Fruit fly (Drosophila melanogaster) whole organism, prepupa: ENCODE measurements around the gene CG42489.

Experiments used
- Blimp-1 ChIP-seq: fragments of 200-800 bp; sonication (Bioruptor generic); optimal IDR thresholded peaks from 3 replicates; lab custom pipeline; 2017; ENCODE audit warnings: missing biosample characterization, missing genetic modification characterization, mild to moderate bottlenecking, moderate library complexity, missing genetic modification reagents
- CG10669 ChIP-seq: fragments of 200-800 bp; sonication (Bioruptor generic); optimal IDR thresholded peaks from 3 replicates; lab custom pipeline; 2018; ENCODE audit warnings: missing biosample characterization, mild to moderate bottlenecking, missing genetic modification characterization, moderate library complexity
- CG11294 ChIP-seq: fragments of 200-800 bp; sonication (Bioruptor generic); IDR thresholded peaks from 2 replicates; pipeline ENCODE4 v1.3.6; 2022; ENCODE audit warnings: missing biosample characterization, missing genetic modification characterization
- CG11902 ChIP-seq: fragments of 200-800 bp; sonication (Bioruptor generic); optimal IDR thresholded peaks from 3 replicates; lab custom pipeline; 2016; ENCODE audit warnings: missing biosample characterization, missing genetic modification characterization
- CG16779 ChIP-seq: fragments of 200-800 bp; sonication (Bioruptor generic); optimal IDR thresholded peaks from 3 replicates; lab custom pipeline; 2017; ENCODE audit warnings: missing biosample characterization, mild to moderate bottlenecking, missing genetic modification characterization
- CG32006 ChIP-seq: fragments of 200-800 bp; sonication (Bioruptor generic); optimal IDR thresholded peaks from 3 replicates; lab custom pipeline; 2017; ENCODE audit warnings: missing biosample characterization, mild to moderate bottlenecking, missing genetic modification characterization
- CG34406 ChIP-seq: fragments of 200-800 bp; sonication (Bioruptor generic); optimal IDR thresholded peaks from 3 replicates; lab custom pipeline; 2016; ENCODE audit warnings: missing biosample characterization, missing genetic modification characterization
- CG4318 ChIP-seq: fragments of 200-800 bp; sonication (Bioruptor generic); optimal IDR thresholded peaks from 3 replicates; lab custom pipeline; 2017; ENCODE audit warnings: missing biosample characterization, mild to moderate bottlenecking, missing genetic modification characterization
- CG6276 ChIP-seq: fragments of 200-800 bp; sonication (Bioruptor generic); optimal IDR thresholded peaks from 2 replicates; lab custom pipeline; 2017; ENCODE audit warnings: missing biosample characterization, mild to moderate bottlenecking, missing genetic modification characterization
- CG6808 ChIP-seq: fragments of 200-800 bp; sonication (Bioruptor generic); optimal IDR thresholded peaks from 3 replicates; lab custom pipeline; 2017; ENCODE audit warnings: missing biosample characterization, missing genetic modification characterization, mild to moderate bottlenecking, moderate library complexity, missing genetic modification reagents
- CG6854 ChIP-seq: fragments of 200-800 bp; sonication (Bioruptor generic); optimal IDR thresholded peaks from 2 replicates; lab custom pipeline; 2017; ENCODE audit warnings: missing biosample characterization, mild to moderate bottlenecking, missing genetic modification characterization
- CG7368 ChIP-seq: fragments of 200-800 bp; sonication (Bioruptor generic); optimal IDR thresholded peaks from 3 replicates; lab custom pipeline; 2016; ENCODE audit warnings: missing biosample characterization, missing genetic modification characterization
- CG8119 ChIP-seq: fragments of 200-800 bp; sonication (Bioruptor generic); IDR thresholded peaks from 3 replicates; pipeline ENCODE4 v1.3.6; 2022; ENCODE audit warnings: missing biosample characterization, missing genetic modification characterization
- CG8319 ChIP-seq: fragments of 200-800 bp; sonication (Bioruptor generic); optimal IDR thresholded peaks from 3 replicates; lab custom pipeline; 2016; ENCODE audit warnings: missing biosample characterization, missing genetic modification characterization
- CG8632 ChIP-seq: fragments of 200-800 bp; sonication (Bioruptor generic); optimal IDR thresholded peaks from 3 replicates; lab custom pipeline; 2016; ENCODE audit warnings: missing biosample characterization, missing genetic modification characterization
- Ets21C ChIP-seq: fragments of 200-800 bp; sonication (Bioruptor generic); optimal IDR thresholded peaks from 3 replicates; lab custom pipeline; 2016; ENCODE audit warnings: missing biosample characterization, missing genetic modification characterization
- Ets96B ChIP-seq: fragments of 200-800 bp; optimal IDR thresholded peaks from 2 replicates; lab custom pipeline; 2019; ENCODE audit warnings: missing biosample characterization, mild to moderate bottlenecking, missing genetic modification characterization, moderate library complexity
- Gug ChIP-seq: fragments of 200-800 bp; sonication (Bioruptor generic); IDR thresholded peaks from 2 replicates; pipeline ENCODE4 v1.3.6; 2022; ENCODE audit warnings: missing biosample characterization, missing genetic modification characterization
- Hr38 ChIP-seq: sonication (Bioruptor generic); optimal IDR thresholded peaks from 2 replicates; lab custom pipeline; 2016; ENCODE audit warnings: missing biosample characterization, missing genetic modification characterization
- Hr39 ChIP-seq: fragments of 200-800 bp; sonication (Bioruptor generic); optimal IDR thresholded peaks from 2 replicates; lab custom pipeline; 2016; ENCODE audit warnings: missing biosample characterization, missing genetic modification characterization
- Lpt ChIP-seq: fragments of 200-800 bp; sonication (Bioruptor generic); optimal IDR thresholded peaks from 3 replicates; lab custom pipeline; 2016; ENCODE audit warnings: missing biosample characterization, missing genetic modification characterization
- Met ChIP-seq: fragments of 200-800 bp; sonication (Bioruptor generic); optimal IDR thresholded peaks from 3 replicates; lab custom pipeline; 2016; ENCODE audit warnings: missing biosample characterization, missing genetic modification characterization
- OdsH ChIP-seq: fragments of 200-800 bp; sonication (Bioruptor generic); optimal IDR thresholded peaks from 3 replicates; lab custom pipeline; 2016; ENCODE audit warnings: missing biosample characterization, missing genetic modification characterization
- Sox14 ChIP-seq: fragments of 200-800 bp; sonication (Bioruptor generic); optimal IDR thresholded peaks from 3 replicates; lab custom pipeline; 2016; ENCODE audit warnings: missing biosample characterization, missing genetic modification characterization
- acj6 ChIP-seq: fragments of 200-800 bp; sonication (Bioruptor generic); optimal IDR thresholded peaks from 3 replicates; lab custom pipeline; 2016; ENCODE audit warnings: missing biosample characterization, missing genetic modification characterization
- cyc ChIP-seq: fragments of 200-800 bp; sonication (Bioruptor generic); optimal IDR thresholded peaks from 3 replicates; lab custom pipeline; 2016; ENCODE audit warnings: missing biosample characterization, missing genetic modification characterization
- dac ChIP-seq: fragments of 200-800 bp; sonication (Bioruptor generic); optimal IDR thresholded peaks from 2 replicates; lab custom pipeline; 2017; ENCODE audit warnings: missing biosample characterization, mild to moderate bottlenecking, missing genetic modification characterization
- dsx ChIP-seq: fragments of 200-800 bp; optimal IDR thresholded peaks from 3 replicates; lab custom pipeline; 2019; ENCODE audit warnings: missing biosample characterization, mild to moderate bottlenecking, missing genetic modification characterization, moderate library complexity; ENCODE audit not compliant: poor library complexity, severe bottlenecking
- fd85E ChIP-seq: fragments of 200-800 bp; sonication (Bioruptor generic); optimal IDR thresholded peaks from 3 replicates; lab custom pipeline; 2016; ENCODE audit warnings: missing biosample characterization, missing genetic modification characterization
- fkh ChIP-seq: fragments of 200-800 bp; sonication (Bioruptor generic); optimal IDR thresholded peaks from 3 replicates; lab custom pipeline; 2017; ENCODE audit warnings: missing biosample characterization, mild to moderate bottlenecking, missing genetic modification characterization, moderate library complexity
- lz ChIP-seq: fragments of 200-800 bp; sonication (Bioruptor generic); optimal IDR thresholded peaks from 3 replicates; lab custom pipeline; 2016; ENCODE audit warnings: missing biosample characterization, missing genetic modification characterization
- pdm3 ChIP-seq: fragments of 200-800 bp; sonication (Bioruptor generic); optimal IDR thresholded peaks from 3 replicates; lab custom pipeline; 2016; ENCODE audit warnings: missing biosample characterization, missing genetic modification characterization
- ss ChIP-seq, 2 experiments: fragments of 200-800 bp; sonication (Bioruptor generic); optimal IDR thresholded peaks; 2 replicates in 1 of 2; 3 replicates in 1 of 2; lab custom pipeline; 2017 to 2018; ENCODE audit warnings: mild to moderate bottlenecking in 2 of 2, missing biosample characterization in 2 of 2, missing genetic modification characterization in 2 of 2, moderate library complexity in 1 of 2
- svp ChIP-seq: fragments of 200-800 bp; sonication (Bioruptor generic); peaks from one replicate; lab custom pipeline; 2016; ENCODE audit warnings: missing biosample characterization, missing genetic modification characterization
- topi ChIP-seq: fragments of 200-800 bp; sonication (Bioruptor generic); optimal IDR thresholded peaks from 3 replicates; lab custom pipeline; 2016; ENCODE audit warnings: missing biosample characterization, missing genetic modification characterization
- vri ChIP-seq: fragments of 200-800 bp; sonication (Bioruptor generic); optimal IDR thresholded peaks from 3 replicates; lab custom pipeline; 2016; ENCODE audit warnings: missing biosample characterization, mild to moderate bottlenecking, missing genetic modification characterization

CG42489 gene

DNA sequence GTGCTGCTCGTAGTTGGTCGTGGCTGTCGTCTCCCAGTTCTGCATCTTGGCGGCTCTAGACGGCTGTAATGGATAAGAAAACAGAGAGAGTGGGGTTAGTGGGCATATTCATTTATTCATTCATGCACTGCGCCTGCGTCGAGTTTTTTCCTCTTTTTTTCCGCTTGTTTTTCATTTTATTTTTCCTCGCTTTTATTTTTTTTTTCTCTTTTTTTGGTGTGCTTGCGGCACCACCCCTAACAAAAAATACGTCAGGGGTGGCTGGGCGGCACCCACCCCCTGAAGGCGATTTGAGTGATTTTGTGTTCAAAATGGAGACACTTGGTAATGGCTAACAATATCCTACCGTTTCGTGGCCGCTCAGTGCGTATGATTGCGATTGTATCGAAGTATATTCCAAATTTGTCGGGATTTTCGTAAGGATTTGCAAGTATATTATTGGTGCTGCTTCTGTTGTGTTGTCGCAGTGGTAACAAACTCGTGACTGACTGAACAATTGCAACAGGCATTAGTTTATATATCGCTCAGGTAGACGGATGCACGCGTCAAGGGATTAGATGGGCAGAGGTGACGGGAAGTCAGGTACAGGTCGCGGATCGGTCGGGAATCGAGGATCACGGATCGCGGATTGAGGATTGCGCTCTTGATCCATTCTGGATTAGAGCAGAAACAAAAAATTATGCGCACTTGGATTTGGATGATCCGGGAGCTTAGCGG is 39.7 kb upstream of the CG42489 start (continued):
- TF ChIP-seq Lpt (GFP tag; lab: Kevin White, UChicago) (peak; percentile 87), acj6 (peak; percentile 21), CG6276 (GFP tag; lab: Kevin White, UChicago) (peak; percentile 95), fd85E (GFP tag; lab: Kevin White, UChicago) (peak; percentile 21), fkh (GFP tag; lab: Kevin White, UChicago) (peak; percentile 3), Met (peak; percentile 52), dsx (GFP tag; lab: Kevin White, UChicago) (no peak), CG11294 (GFP tag; lab: Robert Waterston, UW) (peak; percentile 68; the same call in 1 of the 2 replicates), Ets96B (peak; percentile 74)

DNA sequence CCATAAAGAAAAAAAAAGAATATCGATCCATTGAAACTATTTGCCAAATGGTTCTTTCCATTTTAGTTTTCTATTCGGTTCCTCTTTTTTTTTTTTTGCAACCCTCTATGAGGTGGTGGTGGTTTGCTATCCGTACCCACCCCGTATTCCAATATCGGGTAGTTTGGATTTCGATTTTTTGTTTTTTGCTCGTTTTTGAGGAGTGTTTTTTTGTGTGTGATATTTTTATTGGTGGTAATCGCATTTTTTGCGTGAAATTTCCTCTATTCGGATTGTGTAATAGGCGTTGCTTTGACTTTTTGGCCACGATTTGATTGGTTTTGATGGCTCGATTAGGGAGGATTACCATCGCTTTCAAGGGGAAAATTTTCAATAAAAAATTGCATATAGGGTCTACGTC is 31.9 kb upstream of the CG42489 start:
- TF ChIP-seq Blimp-1 (GFP tag; lab: Kevin White, UChicago) (no peak), dac (no peak), CG6276 (GFP tag; lab: Kevin White, UChicago) (no peak), cyc (GFP tag; lab: Kevin White, UChicago) (no peak), Ets21C (GFP tag; lab: Kevin White, UChicago) (no peak)

DNA sequence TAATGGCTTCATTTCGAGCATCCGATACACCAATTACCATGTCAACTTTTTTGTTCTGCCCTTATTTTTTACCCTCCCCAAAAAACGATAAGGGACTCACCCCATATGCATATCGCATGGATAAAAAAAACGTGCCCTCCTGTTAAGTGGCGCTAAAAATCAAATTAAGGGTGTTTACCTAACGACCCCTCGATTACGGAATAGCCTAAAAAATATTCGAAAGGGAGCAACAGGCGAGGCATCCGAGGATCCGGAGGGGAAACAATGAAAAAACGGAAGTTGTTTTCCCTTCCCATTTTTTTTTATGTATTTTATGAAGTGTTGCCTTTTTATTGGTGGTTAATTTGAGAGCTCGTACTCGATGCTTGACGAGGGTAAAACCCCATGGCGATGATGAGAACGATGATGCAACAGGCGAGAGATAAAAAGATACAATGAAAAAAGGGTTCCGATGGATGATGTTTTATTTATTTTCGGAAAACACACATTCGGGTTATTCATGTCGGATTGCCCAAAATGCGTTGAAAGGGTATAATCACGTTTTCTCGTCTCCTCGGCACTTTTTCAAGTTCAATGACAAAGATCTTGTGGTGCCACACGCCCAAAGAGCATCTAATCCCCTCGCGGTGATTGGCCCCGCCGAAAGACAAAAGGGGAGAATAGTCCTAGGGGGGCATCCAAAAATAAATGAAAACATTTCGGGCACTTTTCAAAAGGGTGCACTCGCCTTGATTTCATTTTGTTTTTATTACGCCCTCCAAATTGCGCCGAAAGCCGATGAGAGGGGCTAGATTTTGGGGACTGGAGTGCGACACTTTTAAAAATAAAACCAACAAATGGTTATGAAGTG is 30.0 kb upstream of the CG42489 start, which contains the start of gene CG44227:
CG44227 (minus strand) TSS at position 849 of the 850 bp plus-strand sequence.
- no peak for TF ChIP-seq CG11902 (GFP tag; lab: Kevin White, UChicago)
- TF ChIP-seq CG6854 (GFP tag; lab: Kevin White, UChicago), result no peak
- no peak for TF ChIP-seq lz
- TF ChIP-seq CG16779 (tag; lab: Kevin White, UChicago), result no peak
- no peak for TF ChIP-seq vri (GFP tag; lab: Kevin White, UChicago)
- TF ChIP-seq CG32006, result no peak
- no peak for TF ChIP-seq pdm3 (GFP tag; lab: Kevin White, UChicago)
- TF ChIP-seq dac, result no peak
- no peak for TF ChIP-seq OdsH (GFP tag; lab: Kevin White, UChicago)
- no peak for TF ChIP-seq Lpt (GFP tag; lab: Kevin White, UChicago)
- no peak for TF ChIP-seq Sox14 (GFP tag; lab: Kevin White, UChicago)
- TF ChIP-seq Hr39, result no peak
- TF ChIP-seq CG8319 (GFP tag; lab: Kevin White, UChicago), result no peak

DNA sequence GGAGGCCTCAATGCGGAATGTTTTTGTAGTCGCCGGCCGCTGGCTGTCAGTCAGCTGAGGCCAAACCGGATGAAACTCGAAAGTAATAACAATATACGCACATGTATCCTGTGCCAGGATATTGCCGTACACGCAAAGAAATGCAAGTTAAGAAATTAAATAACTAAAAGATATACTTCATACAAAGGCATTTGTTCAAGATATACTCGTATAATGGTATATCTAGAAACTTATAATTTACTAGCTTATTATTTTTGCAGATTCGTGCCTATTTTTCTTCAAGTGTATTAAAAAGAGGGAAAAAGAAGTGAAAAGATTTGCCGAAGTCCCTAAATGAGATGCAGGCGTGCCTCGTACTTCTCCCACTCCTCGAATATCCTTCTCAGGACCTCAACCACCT is 28.7 kb upstream of the CG42489 start:
- TF ChIP-seq dac, result no peak
- no peak for TF ChIP-seq CG8632 (GFP tag; lab: Kevin White, UChicago)
- no peak for TF ChIP-seq CG16779 (tag; lab: Kevin White, UChicago)
- no peak for TF ChIP-seq Hr39
- no peak for TF ChIP-seq pdm3 (GFP tag; lab: Kevin White, UChicago)

DNA sequence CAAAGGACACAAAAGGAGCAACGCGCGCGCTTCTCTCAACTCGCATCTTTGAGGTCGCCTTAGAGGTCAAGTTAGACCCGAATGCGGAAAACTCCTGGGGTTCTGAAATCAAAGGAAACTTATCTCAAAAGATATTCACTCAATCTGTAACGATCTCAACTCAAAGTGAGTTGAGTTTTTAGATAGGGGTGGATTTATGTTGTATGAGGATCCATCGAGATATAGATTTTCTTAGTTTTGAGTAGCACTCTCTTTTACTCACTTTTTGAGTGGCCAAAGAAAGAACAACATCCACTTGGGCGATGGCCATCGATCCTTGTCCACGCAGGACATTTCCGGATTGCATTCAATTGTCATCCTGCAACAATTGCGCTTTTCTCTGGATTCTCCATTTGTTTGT is 26.0 kb upstream of the CG42489 start:
- TF ChIP-seq Sox14 (GFP tag; lab: Kevin White, UChicago) (no peak), CG6808 (GFP tag; lab: Kevin White, UChicago) (no peak), fkh (GFP tag; lab: Kevin White, UChicago) (no peak), CG7368 (GFP tag; lab: Kevin White, UChicago) (no peak), ss (GFP tag; optimal IDR thresholded peaks at IDR 0.05; lab: Kevin White, UChicago) (no peak), CG10669 (GFP tag; lab: Kevin White, UChicago) (no peak), Gug (GFP tag; lab: Robert Waterston, UW) (no peak), CG6276 (GFP tag; lab: Kevin White, UChicago) (no peak), Hr38 (no peak), svp (no peak), CG8119 (GFP tag; lab: Robert Waterston, UW) (no peak), CG4318 (GFP tag; lab: Kevin White, UChicago) (no peak), topi (no peak), CG34406 (GFP tag; lab: Kevin White, UChicago) (no peak)
